Worm (Caenorhabditis elegans) whole organism, midembryonic: ENCODE measurements around the gene cor-1.

Source experiments
- T22C8.4 ChIP-seq: fragments of 200-800 bp; sonication (Bioruptor generic); IDR thresholded peaks from 2 replicates; pipeline ENCODE4 v1.3.6; 2022; ENCODE audit warnings: missing genetic modification characterization, missing compliant biosample characterization
- cog-1 ChIP-seq: sonication (generic microtip); optimal IDR thresholded peaks from 2 replicates; lab custom pipeline; 2016; ENCODE audit warnings: missing genetic modification characterization, missing compliant biosample characterization
- flt-1 ChIP-seq: fragments of 200-800 bp; sonication (Bioruptor generic); IDR thresholded peaks from 2 replicates; pipeline ENCODE4 v1.3.6; 2022; ENCODE audit warnings: missing genetic modification characterization, missing compliant biosample characterization

ce11 chrIII:10202894-10203871 lies 45.7 kb upstream of the cor-1 start, which contains the start of gene chc-1:
- TF ChIP-seq flt-1 (GFP tag; lab: Robert Waterston, UW) = no peak
- TF ChIP-seq T22C8.4 = no peak
- no peak for TF ChIP-seq cog-1 (tag; lab: Kevin White, UChicago)
